Worm (Caenorhabditis elegans): ENCODE measurements around the gene C28D4.7.
A peak's percentile ranks its signal among the peaks of the same experiment; 100 is the strongest.
"Not testable (repeated sequence)": the region's sequence is repeated elsewhere in the genome, so short reads cannot be mapped to it uniquely, and the experiment has no call there.

C28D4.7 gene

DNA sequence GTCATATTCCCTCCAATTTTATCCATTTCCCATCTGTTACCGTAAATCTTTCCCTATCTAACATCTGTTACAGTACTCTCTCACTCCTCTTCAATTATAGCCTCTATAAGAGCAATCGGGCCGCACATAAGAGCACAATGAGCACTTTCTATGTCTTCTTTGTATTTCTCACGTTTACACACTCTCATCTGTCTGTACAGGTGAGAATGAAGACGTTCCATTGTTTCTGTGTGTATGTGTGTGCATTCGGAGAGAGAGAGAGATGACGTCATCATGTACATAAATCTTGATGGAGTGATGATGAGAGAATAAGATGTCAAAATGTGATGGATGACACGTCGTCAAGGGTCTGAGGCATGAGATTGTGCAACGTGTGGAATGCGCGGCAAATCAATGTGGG is 27.9 kb upstream of the C28D4.7 start:
- TF ChIP-seq unc-62 (GFP tag; optimal IDR thresholded peaks at IDR 0.05): peak; percentile 100
- peak; percentile 93 for TF ChIP-seq zip-8 (tag; optimal IDR thresholded peaks at IDR 0.05)
- no peak for TF ChIP-seq pha-4 (tag; optimal IDR thresholded peaks at IDR 0.05)
- TF ChIP-seq nhr-2 (tag; optimal IDR thresholded peaks at IDR 0.05): peak; percentile 95
- TF ChIP-seq lin-32 (GFP tag; optimal IDR thresholded peaks at IDR 0.05): peak; percentile 64
- TF ChIP-seq cnd-1 (tag; optimal IDR thresholded peaks at IDR 0.05): peak; percentile 80
- TF ChIP-seq bed-3 (GFP tag; optimal IDR thresholded peaks at IDR 0.05): no peak
- TF ChIP-seq elt-1 (tag; optimal IDR thresholded peaks at IDR 0.05; ENCODE audit: borderline replicate concordance, insufficient read depth): peak; percentile 68
- no peak for TF ChIP-seq ceh-83 (GFP tag; optimal IDR thresholded peaks at IDR 0.05)
- TF ChIP-seq ham-2 (GFP tag; optimal IDR thresholded peaks at IDR 0.05): no peak
- TF ChIP-seq mls-2 (tag; optimal IDR thresholded peaks at IDR 0.05): no peak
- TF ChIP-seq ztf-11 (tag; optimal IDR thresholded peaks at IDR 0.05): peak; percentile 25
- no peak for TF ChIP-seq tbx-8 (GFP tag; optimal IDR thresholded peaks at IDR 0.05)
- no peak for TF ChIP-seq snpc-4 (tag; optimal IDR thresholded peaks at IDR 0.05)
- TF ChIP-seq unc-39 (tag; optimal IDR thresholded peaks at IDR 0.05): no peak
- peak; percentile 65 for TF ChIP-seq ceh-39 (tag; optimal IDR thresholded peaks at IDR 0.05)
- TF ChIP-seq blmp-1 (tag; optimal IDR thresholded peaks at IDR 0.05): no peak
- no peak for TF ChIP-seq hlh-1 (tag; optimal IDR thresholded peaks at IDR 0.05)
- TF ChIP-seq lsy-2 (tag; optimal IDR thresholded peaks at IDR 0.05): peak; percentile 53
- TF ChIP-seq lin-13 (tag; optimal IDR thresholded peaks at IDR 0.05): no peak
- no peak for TF ChIP-seq flh-1 (GFP tag; optimal IDR thresholded peaks at IDR 0.05)
- TF ChIP-seq M03D4.4 (tag; optimal IDR thresholded peaks at IDR 0.05): no peak
- no peak for TF ChIP-seq ceh-43 (GFP tag; optimal IDR thresholded peaks at IDR 0.05)
- peak; percentile 5 for TF ChIP-seq nhr-12 (tag; optimal IDR thresholded peaks at IDR 0.05)
- no peak for TF ChIP-seq drap-1 (GFP tag; optimal IDR thresholded peaks at IDR 0.05)
- TF ChIP-seq sptf-1 (tag; optimal IDR thresholded peaks at IDR 0.05): no peak
- TF ChIP-seq mab-5 (tag; optimal IDR thresholded peaks at IDR 0.05): no peak
- peak; percentile 2 for TF ChIP-seq mep-1 (tag; optimal IDR thresholded peaks at IDR 0.05)
- TF ChIP-seq sem-2 (GFP tag; optimal IDR thresholded peaks at IDR 0.05): no peak
- TF ChIP-seq elt-3 (tag; optimal IDR thresholded peaks at IDR 0.05): no peak
- TF ChIP-seq nhr-237 (tag; optimal IDR thresholded peaks at IDR 0.05): no peak
- no peak for TF ChIP-seq nhr-76 (tag; optimal IDR thresholded peaks at IDR 0.05)
- TF ChIP-seq nhr-28 (tag; optimal IDR thresholded peaks at IDR 0.05): no peak
- no peak for TF ChIP-seq unc-120 (tag; optimal IDR thresholded peaks at IDR 0.05; ENCODE audit: poor library complexity, severe bottlenecking)

DNA sequence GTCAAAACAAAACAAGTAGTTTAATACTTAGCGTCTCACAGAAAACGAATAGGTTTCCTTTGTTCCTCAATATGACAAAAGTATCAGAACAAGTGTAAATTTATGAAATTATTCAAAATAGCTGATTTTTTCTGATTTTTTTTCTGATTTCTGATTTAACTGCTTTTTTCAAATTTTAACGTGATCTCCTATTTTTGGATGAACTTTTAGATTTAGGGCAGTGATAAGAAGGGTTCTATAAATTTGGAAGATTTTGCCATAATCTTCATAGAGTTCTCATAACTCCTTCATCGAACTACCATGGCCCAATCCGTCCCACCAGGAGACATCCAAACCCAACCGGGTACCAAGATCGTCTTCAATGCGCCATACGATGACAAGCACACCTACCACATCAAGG is 26.8 kb upstream of the C28D4.7 start, which contains the start of gene msp-78:
Gene msp-78, plus strand, starts transcription at position 301 of the 400 bp plus-strand sequence.
- not testable (repeated sequence) for TF ChIP-seq sptf-1 (tag; optimal IDR thresholded peaks at IDR 0.05); unc-39 (tag; optimal IDR thresholded peaks at IDR 0.05); ham-2 (GFP tag; optimal IDR thresholded peaks at IDR 0.05)

DNA sequence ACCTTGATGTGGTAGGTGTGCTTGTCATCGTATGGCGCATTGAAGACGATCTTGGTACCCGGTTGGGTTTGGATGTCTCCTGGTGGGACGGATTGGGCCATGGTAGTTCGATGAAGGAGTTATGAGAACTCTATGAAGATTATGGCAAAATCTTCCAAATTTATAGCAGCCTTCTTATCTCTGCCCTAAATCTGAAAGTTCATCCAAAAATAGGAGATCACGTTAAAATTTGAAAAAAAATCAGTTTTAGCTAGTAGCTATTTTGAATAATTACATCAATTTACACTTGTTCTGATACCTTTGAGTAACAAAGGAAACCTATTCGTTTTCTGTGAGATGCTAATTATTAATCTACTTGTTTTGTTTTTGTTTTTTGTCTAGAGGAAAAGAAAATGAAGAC is 24.1 kb upstream of the C28D4.7 start, which contains the start of gene msp-79:
Gene msp-79, minus strand, starts transcription at position 101 of the 400 bp plus-strand sequence.
- not testable (repeated sequence) for TF ChIP-seq unc-62 (GFP tag; optimal IDR thresholded peaks at IDR 0.05); ces-1 (GFP tag; optimal IDR thresholded peaks at IDR 0.05); cnd-1 (tag; optimal IDR thresholded peaks at IDR 0.05)

DNA sequence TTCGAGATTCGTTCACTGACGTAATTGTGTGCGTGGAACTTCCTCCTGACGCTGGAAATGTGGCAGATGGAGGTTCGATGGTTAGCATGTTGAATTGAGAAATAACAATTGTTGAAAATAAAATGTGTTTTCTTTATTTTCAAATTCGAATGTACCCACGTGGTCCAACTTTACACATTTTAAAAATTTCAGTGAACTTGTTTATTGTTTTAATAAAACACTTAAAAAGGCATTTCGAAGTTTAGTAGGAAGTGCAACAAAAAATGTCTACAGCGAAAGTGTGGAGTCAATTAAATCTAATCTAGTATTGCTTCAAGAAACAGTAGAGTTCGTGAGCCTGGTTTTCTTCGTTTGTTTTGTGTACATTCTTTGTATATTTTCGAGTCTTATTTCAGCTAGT is 23.3 kb upstream of the C28D4.7 start, which contains the start of gene ssp-36:
Gene ssp-36, minus strand, starts transcription at position 101 of the 400 bp plus-strand sequence.
- TF ChIP-seq flh-1 (GFP tag; optimal IDR thresholded peaks at IDR 0.05) (no peak), bed-3 (GFP tag; optimal IDR thresholded peaks at IDR 0.05) (no peak), nhr-237 (tag; optimal IDR thresholded peaks at IDR 0.05) (no peak), lsy-2 (tag; optimal IDR thresholded peaks at IDR 0.05) (no peak), nhr-76 (tag; optimal IDR thresholded peaks at IDR 0.05) (no peak), nhr-28 (tag; optimal IDR thresholded peaks at IDR 0.05) (no peak), sem-2 (GFP tag; optimal IDR thresholded peaks at IDR 0.05) (no peak), unc-39 (tag; optimal IDR thresholded peaks at IDR 0.05) (no peak), ceh-43 (GFP tag; optimal IDR thresholded peaks at IDR 0.05) (no peak), unc-62 (GFP tag; optimal IDR thresholded peaks at IDR 0.05) (no peak), cnd-1 (tag; optimal IDR thresholded peaks at IDR 0.05) (no peak), ces-1 (GFP tag; optimal IDR thresholded peaks at IDR 0.05) (no peak), blmp-1 (tag; optimal IDR thresholded peaks at IDR 0.05) (no peak), ham-2 (GFP tag; optimal IDR thresholded peaks at IDR 0.05) (no peak)

All from whole organism, mixed stage, embryonic.